Worm (Caenorhabditis elegans) whole organism, mixed stage, embryonic: ENCODE data around the gene sars-1.
A peak's percentile ranks its signal among the peaks of the same experiment; 100 is the strongest.

Experiments used
- M03D4.4 ChIP-seq: sonication (generic microtip); optimal IDR thresholded peaks from 2 replicates; lab custom pipeline; 2017; ENCODE audit warnings: mild to moderate bottlenecking, missing genetic modification characterization, missing compliant biosample characterization
- bed-3 ChIP-seq: fragments of 200-800 bp; sonication (Bioruptor generic); optimal IDR thresholded peaks from 3 replicates; lab custom pipeline; 2018; ENCODE audit warnings: mild to moderate bottlenecking, missing genetic modification characterization, moderate library complexity, missing compliant biosample characterization
- blmp-1 ChIP-seq: fragments of 150-350 bp; optimal IDR thresholded peaks from 2 replicates; lab custom pipeline; 2014; ENCODE audit warnings: missing biosample characterization, missing genetic modification characterization
- ceh-39 ChIP-seq: fragments of 150-350 bp; optimal IDR thresholded peaks from 2 replicates; lab custom pipeline; 2014; ENCODE audit warnings: missing biosample characterization, missing genetic modification characterization
- ceh-43 ChIP-seq: fragments of 200-800 bp; sonication (Bioruptor generic); optimal IDR thresholded peaks from 2 replicates; lab custom pipeline; 2018; ENCODE audit warnings: mild to moderate bottlenecking, missing genetic modification characterization, moderate library complexity, missing compliant biosample characterization
- ceh-83 ChIP-seq: fragments of 200-800 bp; sonication (Bioruptor generic); optimal IDR thresholded peaks from 2 replicates; lab custom pipeline; 2018; ENCODE audit warnings: mild to moderate bottlenecking, missing genetic modification characterization, missing compliant biosample characterization
- cnd-1 ChIP-seq: fragments of 200-800 bp; sonication (Bioruptor generic); optimal IDR thresholded peaks from 2 replicates; lab custom pipeline; 2018; ENCODE audit warnings: mild to moderate bottlenecking, missing genetic modification characterization, missing compliant biosample characterization
- drap-1 ChIP-seq: fragments of 200-800 bp; sonication (Bioruptor generic); optimal IDR thresholded peaks from 3 replicates; lab custom pipeline; 2018; ENCODE audit warnings: mild to moderate bottlenecking, missing genetic modification characterization, missing compliant biosample characterization
- elt-1 ChIP-seq: sonication (generic microtip); optimal IDR thresholded peaks from 2 replicates; lab custom pipeline; 2017; ENCODE audit warnings: missing genetic modification characterization, mild to moderate bottlenecking, missing compliant biosample characterization, antibody characterized with exemption, moderate library complexity, borderline replicate concordance; ENCODE audit not compliant: insufficient read depth
- elt-3 ChIP-seq: fragments of 150-350 bp; optimal IDR thresholded peaks from 2 replicates; lab custom pipeline; 2014; ENCODE audit warnings: missing biosample characterization, missing genetic modification characterization
- flh-1 ChIP-seq: fragments of 200-800 bp; sonication (Bioruptor generic); optimal IDR thresholded peaks from 2 replicates; lab custom pipeline; 2018; ENCODE audit warnings: mild to moderate bottlenecking, missing genetic modification characterization, moderate library complexity, missing compliant biosample characterization
- lin-13 ChIP-seq: fragments of 150-350 bp; optimal IDR thresholded peaks from 2 replicates; lab custom pipeline; 2014; ENCODE audit warnings: missing biosample characterization, missing genetic modification characterization
- lin-32 ChIP-seq: fragments of 200-800 bp; sonication (Bioruptor generic); optimal IDR thresholded peaks from 2 replicates; lab custom pipeline; 2018; ENCODE audit warnings: mild to moderate bottlenecking, missing genetic modification characterization, missing compliant biosample characterization
- lsy-2 ChIP-seq: fragments of 150-350 bp; optimal IDR thresholded peaks from 2 replicates; lab custom pipeline; 2014; ENCODE audit warnings: missing biosample characterization, missing genetic modification characterization
- mab-5 ChIP-seq: fragments of 150-350 bp; optimal IDR thresholded peaks from 2 replicates; lab custom pipeline; 2014; ENCODE audit warnings: missing biosample characterization, missing genetic modification characterization
- mep-1 ChIP-seq: fragments of 150-350 bp; optimal IDR thresholded peaks from 2 replicates; lab custom pipeline; 2017; ENCODE audit warnings: missing biosample characterization, missing genetic modification reagents, missing genetic modification characterization, inconsistent platforms
- mls-2 ChIP-seq: sonication (generic microtip); optimal IDR thresholded peaks from 2 replicates; lab custom pipeline; 2016; ENCODE audit warnings: mild to moderate bottlenecking, missing genetic modification characterization, moderate library complexity, missing compliant biosample characterization
- nhr-12 ChIP-seq: fragments of 150-350 bp; optimal IDR thresholded peaks from 2 replicates; lab custom pipeline; 2014; ENCODE audit warnings: missing biosample characterization, missing genetic modification characterization
- nhr-2 ChIP-seq: fragments of 150-350 bp; optimal IDR thresholded peaks from 2 replicates; lab custom pipeline; 2014; ENCODE audit warnings: missing biosample characterization, missing genetic modification characterization
- nhr-237 ChIP-seq: fragments of 150-350 bp; optimal IDR thresholded peaks from 2 replicates; lab custom pipeline; 2014; ENCODE audit warnings: missing biosample characterization, missing genetic modification characterization
- pha-4 ChIP-seq: fragments of 150-350 bp; optimal IDR thresholded peaks from 2 replicates; lab custom pipeline; 2018; ENCODE audit warnings: missing biosample characterization, missing genetic modification reagents, missing genetic modification characterization
- sem-2 ChIP-seq: fragments of 200-800 bp; sonication (Bioruptor generic); optimal IDR thresholded peaks from 2 replicates; lab custom pipeline; 2018; ENCODE audit warnings: mild to moderate bottlenecking, missing genetic modification characterization, missing compliant biosample characterization
- snpc-4 ChIP-seq: fragments of 150-350 bp; optimal IDR thresholded peaks from 2 replicates; lab custom pipeline; 2014; ENCODE audit warnings: missing biosample characterization, missing genetic modification characterization
- sptf-1 ChIP-seq: sonication (generic microtip); optimal IDR thresholded peaks from 2 replicates; lab custom pipeline; 2017; ENCODE audit warnings: mild to moderate bottlenecking, missing genetic modification characterization, moderate library complexity, missing compliant biosample characterization
- tbx-8 ChIP-seq: fragments of 200-800 bp; sonication (Bioruptor generic); optimal IDR thresholded peaks from 2 replicates; lab custom pipeline; 2018; ENCODE audit warnings: mild to moderate bottlenecking, missing genetic modification characterization, moderate library complexity, missing compliant biosample characterization
- unc-120 ChIP-seq: sonication (generic microtip); optimal IDR thresholded peaks from 2 replicates; lab custom pipeline; 2017; ENCODE audit warnings: missing genetic modification characterization, missing compliant biosample characterization; ENCODE audit not compliant: poor library complexity, severe bottlenecking
- unc-39 ChIP-seq: fragments of 150-350 bp; optimal IDR thresholded peaks from 2 replicates; lab custom pipeline; 2014; ENCODE audit warnings: missing biosample characterization, missing genetic modification characterization
- unc-62 ChIP-seq: fragments of 150-350 bp; optimal IDR thresholded peaks from 2 replicates; lab custom pipeline; 2014; ENCODE audit warnings: missing biosample characterization, missing genetic modification reagents, missing genetic modification characterization
- zip-8 ChIP-seq: fragments of 150-350 bp; optimal IDR thresholded peaks from 2 replicates; lab custom pipeline; 2014; ENCODE audit warnings: missing biosample characterization, missing genetic modification characterization
- ztf-11 ChIP-seq: fragments of 150-350 bp; optimal IDR thresholded peaks from 2 replicates; lab custom pipeline; 2014; ENCODE audit warnings: missing biosample characterization, missing genetic modification characterization

sars-1 gene

ce11 chrIV:10003372-10003771, at the start of gene sars-1, which contains the start of gene C47E12.2:
Gene sars-1, plus strand, starts transcription at chrIV:10003726.
Gene C47E12.2, minus strand, starts transcription at chrIV:10003502.
- peak; percentile 90 for TF ChIP-seq lsy-2 (tag; lab: Kevin White, UChicago)
- no peak for TF ChIP-seq elt-3

- no peak for TF ChIP-seq tbx-8
- TF ChIP-seq unc-39 (tag; lab: Kevin White, UChicago): no peak
- no peak for TF ChIP-seq pha-4 (tag; lab: Kevin White, UChicago)
- no peak for TF ChIP-seq zip-8 (tag; lab: Kevin White, UChicago)
- no peak for TF ChIP-seq lsy-2 (tag; lab: Kevin White, UChicago)
- TF ChIP-seq blmp-1 (tag; lab: Kevin White, UChicago): no peak
- TF ChIP-seq unc-120 (tag; lab: Kevin White, UChicago): no peak
- no peak for TF ChIP-seq flh-1 (GFP tag; lab: Kevin White, UChicago)
- TF ChIP-seq lin-32 (GFP tag; lab: Kevin White, UChicago): no peak
- TF ChIP-seq M03D4.4 (tag; lab: Kevin White, UChicago): no peak
- TF ChIP-seq mls-2 (tag; lab: Kevin White, UChicago): no peak
- TF ChIP-seq ceh-43: no peak
- no peak for TF ChIP-seq ceh-83
- TF ChIP-seq mep-1 (tag; lab: Kevin White, UChicago): no peak
Measured at ce11 chrIV:9963945-9964344, 39.6 kb upstream of the sars-1 start, which contains the start of gene T13H10.2. Gene T13H10.2, plus strand, starts transcription at chrIV:9964245.

DNA sequence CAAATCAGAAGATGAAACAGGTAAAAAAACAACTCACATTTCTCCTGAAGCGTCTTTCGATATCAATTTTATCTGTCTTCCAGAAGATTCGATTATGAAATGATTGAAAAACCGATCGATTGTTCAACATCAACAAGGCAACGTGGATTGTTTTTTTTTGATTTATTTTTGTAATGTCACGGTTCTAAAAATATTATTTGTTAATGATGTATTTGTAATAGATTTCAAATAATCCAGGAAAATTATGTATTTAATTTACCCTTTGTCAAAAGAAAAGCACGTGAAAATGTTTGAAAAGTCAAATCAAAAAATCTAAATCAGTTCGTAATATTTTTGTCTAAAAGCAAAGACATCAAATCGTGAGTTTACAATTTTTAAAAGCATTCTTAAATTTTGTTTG, 34.4 kb upstream of the sars-1 start, which contains the start of the genes kin-5 and C47E12.11:
Gene kin-5, minus strand, starts transcription at position 101 of the 400 bp plus-strand sequence.
Gene C47E12.11, plus strand, starts transcription at position 320 of the 400 bp plus-strand sequence.
- TF ChIP-seq lin-32 (GFP tag; lab: Kevin White, UChicago) (no peak), pha-4 (tag; lab: Kevin White, UChicago) (no peak), zip-8 (tag; lab: Kevin White, UChicago) (no peak), sptf-1 (no peak), drap-1 (GFP tag; lab: Kevin White, UChicago) (no peak), lin-13 (tag; lab: Kevin White, UChicago) (no peak), ztf-11 (tag; lab: Kevin White, UChicago) (no peak), flh-1 (GFP tag; lab: Kevin White, UChicago) (no peak), nhr-12 (tag; lab: Kevin White, UChicago) (no peak), elt-3 (no peak)

- TF ChIP-seq ceh-39: no peak
- no peak for TF ChIP-seq sptf-1
- TF ChIP-seq zip-8 (tag; lab: Kevin White, UChicago): no peak
- TF ChIP-seq snpc-4: no peak
- TF ChIP-seq mep-1 (tag; lab: Kevin White, UChicago): no peak
- no peak for TF ChIP-seq blmp-1 (tag; lab: Kevin White, UChicago)
- TF ChIP-seq ztf-11 (tag; lab: Kevin White, UChicago): no peak
- no peak for TF ChIP-seq bed-3 (GFP tag; lab: Kevin White, UChicago)
- no peak for TF ChIP-seq ceh-43
- no peak for TF ChIP-seq unc-62 (GFP tag; lab: Kevin White, UChicago)
- TF ChIP-seq nhr-237 (tag; lab: Kevin White, UChicago): no peak
- no peak for TF ChIP-seq unc-120 (tag; lab: Kevin White, UChicago)
- no peak for TF ChIP-seq nhr-2 (tag; lab: Kevin White, UChicago)
- no peak for TF ChIP-seq ceh-83
- no peak for TF ChIP-seq elt-1 (tag; lab: Kevin White, UChicago)
- no peak for TF ChIP-seq lin-32 (GFP tag; lab: Kevin White, UChicago)
- TF ChIP-seq lsy-2 (tag; lab: Kevin White, UChicago): no peak
- TF ChIP-seq, all 35 proteins: peak for 0
Measured at ce11 chrIV:9972629-9973028, 30.9 kb upstream of the sars-1 start, which contains the start of the genes C47E12.12 and C47E12.10. Gene C47E12.12, minus strand, starts transcription at chrIV:9972729. Gene C47E12.10, plus strand, starts transcription at chrIV:9972800.

DNA sequence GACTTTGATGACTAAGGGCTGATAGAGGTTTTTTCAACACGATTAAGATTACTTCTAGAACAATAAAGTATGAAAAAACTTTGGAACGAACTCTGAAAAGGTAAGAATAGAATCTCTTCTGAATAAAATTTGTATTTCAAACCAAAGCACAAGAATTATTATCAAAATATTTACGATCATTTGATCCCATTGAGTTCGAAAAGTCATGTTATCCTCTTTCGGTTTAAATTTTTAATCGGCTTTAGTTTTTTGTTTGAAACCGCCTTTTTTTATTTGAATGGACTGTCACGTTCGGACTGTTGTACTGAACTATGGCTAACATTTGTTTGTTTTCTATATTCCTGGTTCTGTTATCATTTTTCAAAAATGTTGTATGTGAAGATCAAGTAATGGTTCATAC, 29.1 kb upstream of the sars-1 start, which contains the start of gene C47E12.9:
Gene C47E12.9, plus strand, starts transcription at position 301 of the 400 bp plus-strand sequence.
- TF ChIP-seq drap-1 (GFP tag; lab: Kevin White, UChicago) (no peak), zip-8 (tag; lab: Kevin White, UChicago) (no peak)

- no peak for TF ChIP-seq tbx-8
- TF ChIP-seq elt-1 (tag; lab: Kevin White, UChicago): no peak
- TF ChIP-seq lin-32 (GFP tag; lab: Kevin White, UChicago): no peak
- TF ChIP-seq unc-62 (GFP tag; lab: Kevin White, UChicago): no peak
- no peak for TF ChIP-seq nhr-12 (tag; lab: Kevin White, UChicago)
- no peak for TF ChIP-seq unc-39 (tag; lab: Kevin White, UChicago)
- TF ChIP-seq elt-3: no peak
- TF ChIP-seq mab-5 (tag; lab: Kevin White, UChicago): no peak
- no peak for TF ChIP-seq unc-120 (tag; lab: Kevin White, UChicago)
- TF ChIP-seq mep-1 (tag; lab: Kevin White, UChicago): no peak
- TF ChIP-seq cnd-1 (tag; lab: Kevin White, UChicago): no peak
- no peak for TF ChIP-seq flh-1 (GFP tag; lab: Kevin White, UChicago)
- TF ChIP-seq nhr-237 (tag; lab: Kevin White, UChicago): no peak
- TF ChIP-seq sem-2 (GFP tag; lab: Kevin White, UChicago): no peak
- no peak for TF ChIP-seq ceh-83
- TF ChIP-seq, all 35 proteins: peak for 0
Measured at ce11 chrIV:9976284-9976683, 27.2 kb upstream of the sars-1 start, which contains the start of gene C47E12.14. Gene C47E12.14, minus strand, starts transcription at chrIV:9976384.
